Worm (Caenorhabditis elegans) whole organism, young adult: Measurements from ENCODE around the gene M01E10.3.

Source experiments
- B0019.2 ChIP-seq: fragments of 200-800 bp; sonication (Bioruptor generic); conservative IDR thresholded peaks from 2 replicates; pipeline ENCODE4 v1.3.6; 2022; ENCODE audit warnings: missing genetic modification reagents, missing genetic modification characterization, missing compliant biosample characterization
- B0035.1 ChIP-seq: sonication (generic microtip); optimal IDR thresholded peaks from 2 replicates; lab custom pipeline; 2016; ENCODE audit warnings: missing genetic modification characterization, mild to moderate bottlenecking, missing compliant biosample characterization, missing genotype, missing genetic modification reagents
- D2030.7 ChIP-seq: fragments of 200-800 bp; sonication (Bioruptor generic); IDR thresholded peaks from 2 replicates; pipeline ENCODE4 v1.3.6; 2022; ENCODE audit warnings: missing genetic modification reagents, missing genetic modification characterization, missing compliant biosample characterization
- F37B4.10 ChIP-seq: fragments of 200-800 bp; sonication (Bioruptor generic); IDR thresholded peaks from 2 replicates; pipeline ENCODE4 v1.3.6; 2022; ENCODE audit warnings: missing genetic modification characterization, missing compliant biosample characterization
- F52B5.7 ChIP-seq: sonication (generic microtip); optimal IDR thresholded peaks from 2 replicates; lab custom pipeline; 2016; ENCODE audit warnings: mild to moderate bottlenecking, missing genetic modification characterization, missing compliant biosample characterization
- F55B11.4 ChIP-seq: sonication (generic microtip); optimal IDR thresholded peaks from 2 replicates; lab custom pipeline; 2016; ENCODE audit warnings: missing compliant biosample characterization, missing genetic modification characterization, borderline replicate concordance; ENCODE audit not compliant: insufficient read depth
- F57C9.4 ChIP-seq: sonication (generic microtip); optimal IDR thresholded peaks from 2 replicates; lab custom pipeline; 2017; ENCODE audit warnings: mild to moderate bottlenecking, missing genetic modification characterization, missing compliant biosample characterization
- K12H6.12 ChIP-seq: fragments of 200-800 bp; sonication (Bioruptor generic); optimal IDR thresholded peaks from 2 replicates; lab custom pipeline; 2018; ENCODE audit warnings: mild to moderate bottlenecking, missing genetic modification characterization, missing compliant biosample characterization
- Y53F4B.3 ChIP-seq: fragments of 200-800 bp; sonication (Bioruptor generic); IDR thresholded peaks from 2 replicates; pipeline ENCODE4 v1.3.6; 2022; ENCODE audit warnings: missing genetic modification reagents, missing genetic modification characterization, missing compliant biosample characterization
- Y53G8AR.9 ChIP-seq: fragments of 200-800 bp; sonication (Bioruptor generic); conservative IDR thresholded peaks from 2 replicates; pipeline ENCODE4 v1.3.6; 2022; ENCODE audit warnings: missing genetic modification reagents, missing genetic modification characterization, missing compliant biosample characterization
- Y56A3A.18 ChIP-seq: fragments of 200-800 bp; sonication (Bioruptor generic); IDR thresholded peaks from 2 replicates; pipeline ENCODE4 v1.3.6; 2022; ENCODE audit warnings: missing genetic modification reagents, missing genetic modification characterization, missing compliant biosample characterization
- akir-1 ChIP-seq: fragments of 200-800 bp; sonication (Bioruptor generic); optimal IDR thresholded peaks from 2 replicates; lab custom pipeline; 2018; ENCODE audit warnings: mild to moderate bottlenecking, missing genetic modification characterization, moderate library complexity, missing compliant biosample characterization
- ceh-100 ChIP-seq: fragments of 200-800 bp; sonication (Bioruptor generic); IDR thresholded peaks from 2 replicates; pipeline ENCODE4 v1.3.6; 2022; ENCODE audit warnings: missing genetic modification reagents, missing genetic modification characterization, missing compliant biosample characterization
- ceh-58 ChIP-seq: fragments of 200-800 bp; sonication (Bioruptor generic); IDR thresholded peaks from 2 replicates; pipeline ENCODE4 v1.3.6; 2022; ENCODE audit warnings: missing genetic modification characterization, missing compliant biosample characterization
- chd-7 ChIP-seq: sonication (generic microtip); optimal IDR thresholded peaks from 2 replicates; lab custom pipeline; 2016; ENCODE audit warnings: mild to moderate bottlenecking, missing genetic modification characterization, moderate library complexity, missing compliant biosample characterization
- die-1 ChIP-seq: sonication (generic microtip); optimal IDR thresholded peaks from 2 replicates; lab custom pipeline; 2016; ENCODE audit warnings: missing genotype, mild to moderate bottlenecking, missing genetic modification characterization, missing compliant biosample characterization
- dpl-1 ChIP-seq: fragments of 150-350 bp; optimal IDR thresholded peaks from 2 replicates; lab custom pipeline; 2014; ENCODE audit warnings: missing biosample characterization, missing genetic modification reagents, missing genetic modification characterization
- efl-1 ChIP-seq: fragments of 150-350 bp; optimal IDR thresholded peaks from 2 replicates; lab custom pipeline; 2014; ENCODE audit warnings: missing biosample characterization, missing genetic modification reagents, missing genetic modification characterization
- egl-44 ChIP-seq: fragments of 200-800 bp; sonication (Bioruptor generic); IDR thresholded peaks from 2 replicates; pipeline ENCODE4 v1.3.6; 2022; ENCODE audit warnings: missing genetic modification reagents, missing genetic modification characterization, missing compliant biosample characterization
- ekl-4 ChIP-seq: fragments of 200-800 bp; sonication (Bioruptor generic); IDR thresholded peaks from 2 replicates; pipeline ENCODE4 v1.3.6; 2022; ENCODE audit warnings: missing genetic modification reagents, missing genetic modification characterization, missing compliant biosample characterization
- ets-4 ChIP-seq: fragments of 200-800 bp; sonication (Bioruptor generic); optimal IDR thresholded peaks from 2 replicates; lab custom pipeline; 2018; ENCODE audit warnings: mild to moderate bottlenecking, missing genetic modification characterization, missing compliant biosample characterization
- fkh-3 ChIP-seq: sonication (generic microtip); optimal IDR thresholded peaks from 2 replicates; lab custom pipeline; 2016; ENCODE audit warnings: mild to moderate bottlenecking, missing genetic modification characterization, missing compliant biosample characterization
- hlh-26 ChIP-seq: fragments of 200-800 bp; sonication (Bioruptor generic); conservative IDR thresholded peaks from 2 replicates; pipeline ENCODE4 v1.3.6; 2022; ENCODE audit warnings: missing genetic modification reagents, missing genetic modification characterization, missing compliant biosample characterization
- hmg-1.2 ChIP-seq: fragments of 200-800 bp; sonication (Bioruptor generic); IDR thresholded peaks from 2 replicates; pipeline ENCODE4 v1.3.6; 2022; ENCODE audit warnings: missing genetic modification reagents, missing genetic modification characterization, missing compliant biosample characterization
- hrde-1 ChIP-seq: sonication (generic microtip); optimal IDR thresholded peaks from 2 replicates; lab custom pipeline; 2016; ENCODE audit warnings: missing genetic modification characterization, mild to moderate bottlenecking, missing compliant biosample characterization, moderate library complexity, missing genotype, missing genetic modification reagents, borderline replicate concordance
- hsf-1 ChIP-seq: fragments of 200-800 bp; sonication (Bioruptor generic); IDR thresholded peaks from 2 replicates; pipeline ENCODE4 v1.3.6; 2022; ENCODE audit warnings: missing genetic modification reagents, missing genetic modification characterization, missing compliant biosample characterization
- lin-54 ChIP-seq: fragments of 200-800 bp; sonication (Bioruptor generic); optimal IDR thresholded peaks from 2 replicates; lab custom pipeline; 2018; ENCODE audit warnings: mild to moderate bottlenecking, missing genetic modification characterization, missing compliant biosample characterization
- lsl-1 ChIP-seq: fragments of 200-800 bp; sonication (Bioruptor generic); optimal IDR thresholded peaks from 2 replicates; lab custom pipeline; 2018; ENCODE audit warnings: mild to moderate bottlenecking, missing genetic modification characterization, moderate library complexity, missing compliant biosample characterization
- madf-10 ChIP-seq: sonication (generic microtip); optimal IDR thresholded peaks from 2 replicates; lab custom pipeline; 2016; ENCODE audit warnings: mild to moderate bottlenecking, missing genetic modification characterization, missing compliant biosample characterization
- madf-3 ChIP-seq: fragments of 200-800 bp; sonication (Bioruptor generic); IDR thresholded peaks from 2 replicates; pipeline ENCODE4 v1.3.6; 2022; ENCODE audit warnings: missing genetic modification reagents, missing genetic modification characterization, missing compliant biosample characterization
- madf-6 ChIP-seq: fragments of 200-800 bp; sonication (Bioruptor generic); IDR thresholded peaks from 2 replicates; pipeline ENCODE4 v1.3.6; 2022; ENCODE audit warnings: missing genetic modification reagents, missing genetic modification characterization, missing compliant biosample characterization
- madf-8 ChIP-seq: fragments of 200-800 bp; sonication (Bioruptor generic); conservative IDR thresholded peaks from 2 replicates; pipeline ENCODE4 v1.3.6; 2022; ENCODE audit warnings: missing genetic modification reagents, missing genetic modification characterization, missing compliant biosample characterization
- mel-28 ChIP-seq: sonication (generic microtip); optimal IDR thresholded peaks from 2 replicates; lab custom pipeline; 2016; ENCODE audit warnings: borderline replicate concordance, mild to moderate bottlenecking, missing genetic modification characterization, missing compliant biosample characterization
- mes-4 ChIP-seq: sonication (generic microtip); optimal IDR thresholded peaks from 2 replicates; lab custom pipeline; 2016; ENCODE audit warnings: missing genotype, missing genetic modification characterization, missing compliant biosample characterization
- nhr-179 ChIP-seq: sonication (generic microtip); optimal IDR thresholded peaks from 2 replicates; lab custom pipeline; 2016; ENCODE audit warnings: mild to moderate bottlenecking, missing genetic modification characterization, missing compliant biosample characterization
- nhr-80 ChIP-seq: sonication (generic microtip); optimal IDR thresholded peaks from 2 replicates; lab custom pipeline; 2016; ENCODE audit warnings: missing genetic modification characterization, missing compliant biosample characterization
- rcor-1 ChIP-seq: fragments of 200-800 bp; sonication (Bioruptor generic); IDR thresholded peaks from 2 replicates; pipeline ENCODE4 v1.3.6; 2022; ENCODE audit warnings: missing genetic modification reagents, missing genetic modification characterization, missing compliant biosample characterization
- rec-8 ChIP-seq, 2 experiments: sonication (generic microtip); optimal IDR thresholded peaks; 2 replicates each; lab custom pipeline; 2016; ENCODE audit warnings: mild to moderate bottlenecking in 2 of 2, missing genetic modification characterization in 2 of 2, missing genetic modification reagents in 2 of 2, missing genotype in 2 of 2, missing biosample characterization in 1 of 2, missing compliant biosample characterization in 1 of 2, moderate library complexity in 1 of 2
- repo-1 ChIP-seq: sonication (generic microtip); optimal IDR thresholded peaks from 2 replicates; lab custom pipeline; 2017; ENCODE audit warnings: mild to moderate bottlenecking, missing genetic modification characterization, missing compliant biosample characterization
- snpc-1.1 ChIP-seq: sonication (generic microtip); optimal IDR thresholded peaks from 2 replicates; lab custom pipeline; 2017; ENCODE audit warnings: missing genetic modification characterization, mild to moderate bottlenecking, missing compliant biosample characterization, antibody characterized with exemption, moderate library complexity, missing genotype, missing genetic modification reagents; ENCODE audit not compliant: insufficient read depth
- snpc-3.4 ChIP-seq: sonication (generic microtip); optimal IDR thresholded peaks from 2 replicates; lab custom pipeline; 2017; ENCODE audit warnings: missing genetic modification characterization, mild to moderate bottlenecking, missing compliant biosample characterization, antibody characterized with exemption, moderate library complexity, missing genotype, missing genetic modification reagents
- tlf-1 ChIP-seq: fragments of 200-800 bp; sonication (Bioruptor generic); optimal IDR thresholded peaks from 2 replicates; lab custom pipeline; 2018; ENCODE audit warnings: mild to moderate bottlenecking, missing genetic modification characterization, missing compliant biosample characterization
- zim-3 ChIP-seq: sonication (generic microtip); optimal IDR thresholded peaks from 2 replicates; lab custom pipeline; 2017; ENCODE audit warnings: mild to moderate bottlenecking, missing genetic modification characterization, moderate library complexity, missing compliant biosample characterization
- ztf-25 ChIP-seq: fragments of 200-800 bp; sonication (Bioruptor generic); IDR thresholded peaks from 2 replicates; pipeline ENCODE4 v1.3.6; 2022; ENCODE audit warnings: missing genetic modification reagents, missing genetic modification characterization, missing compliant biosample characterization

The M01E10.3 gene

DNA sequence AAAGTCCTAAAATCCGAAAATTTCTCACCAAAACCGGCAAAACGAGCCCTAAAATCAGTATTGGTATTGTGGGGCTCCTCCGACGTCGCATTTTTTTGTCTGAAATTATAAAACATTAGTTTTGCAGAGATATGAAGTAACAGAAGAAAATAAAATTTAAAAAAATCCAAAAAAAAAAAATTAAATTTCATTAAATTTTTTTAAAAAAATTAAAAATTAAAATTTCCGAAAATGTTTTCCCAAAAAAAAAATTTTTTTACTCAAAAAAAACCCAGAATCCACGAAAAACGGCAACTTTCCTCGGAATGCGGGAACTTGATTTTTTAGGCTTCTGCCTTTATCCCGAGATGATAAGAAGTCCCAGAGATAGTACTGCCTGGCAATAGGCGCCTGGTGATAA, 6.1 kb downstream of the M01E10.3 start, which contains the start of gene dpy-1:
dpy-1 (minus strand) TSS at position 101 of the 400 bp plus-strand sequence.
- TF ChIP-seq B0019.2 (GFP tag; lab: Robert Waterston, UW) (no peak), F55B11.4 (no peak), ceh-58 (GFP tag; lab: Robert Waterston, UW) (no peak), chd-7 (tag; lab: Kevin White, UChicago) (no peak), lsl-1 (GFP tag; lab: Kevin White, UChicago) (no peak), Y53F4B.3 (GFP tag; lab: Robert Waterston, UW) (no peak), hsf-1 (GFP tag; lab: Robert Waterston, UW) (no peak), tlf-1 (GFP tag; lab: Kevin White, UChicago) (no peak), madf-3 (GFP tag; lab: Robert Waterston, UW) (no peak), madf-8 (no peak), hlh-26 (GFP tag; lab: Robert Waterston, UW) (no peak), K12H6.12 (tag; lab: Kevin White, UChicago) (no peak), Y56A3A.18 (GFP tag; lab: Robert Waterston, UW) (no peak), F57C9.4 (tag; lab: Kevin White, UChicago) (no peak), mes-4 (tag; lab: Kevin White, UChicago) (no peak), ets-4 (GFP tag; lab: Kevin White, UChicago) (no peak), dpl-1 (GFP tag; lab: Kevin White, UChicago) (no peak)
- TF ChIP-seq, all 124 proteins: peak for 0

- TF ChIP-seq mel-28, result no peak
- TF ChIP-seq egl-44 (GFP tag; lab: Robert Waterston, UW), result peak; percentile 60; the same call in 1 of the 2 replicates
- TF ChIP-seq lin-54, result peak; percentile 57
- TF ChIP-seq hsf-1 (GFP tag; lab: Robert Waterston, UW), result no peak
- TF ChIP-seq D2030.7 (GFP tag; lab: Robert Waterston, UW), result peak; percentile 81
- peak; percentile 35 for TF ChIP-seq repo-1 (tag; lab: Kevin White, UChicago)
- no peak for TF ChIP-seq F57C9.4 (tag; lab: Kevin White, UChicago)
- TF ChIP-seq B0035.1, result no peak
- TF ChIP-seq F37B4.10 (GFP tag; lab: Robert Waterston, UW), result 0 out of 2 replicates have a peak, but pooled peaks have one; percentile 15
- TF ChIP-seq F52B5.7 (tag; lab: Kevin White, UChicago), result no peak
- TF ChIP-seq hmg-1.2, result peak; percentile 72
- peak; percentile 58 for TF ChIP-seq hrde-1
- peak; percentile 39; the same call in 1 of the 2 replicates for TF ChIP-seq Y53G8AR.9 (GFP tag; lab: Robert Waterston, UW)
- TF ChIP-seq nhr-80 (tag; lab: Kevin White, UChicago), result no peak
- peak; percentile 61 for TF ChIP-seq rcor-1 (GFP tag; lab: Robert Waterston, UW)
- TF ChIP-seq nhr-179 (tag; lab: Kevin White, UChicago), result no peak
- no peak for TF ChIP-seq fkh-3
- TF ChIP-seq Y53F4B.3 (GFP tag; lab: Robert Waterston, UW), result peak; percentile 23; the same call in 1 of the 2 replicates
- TF ChIP-seq snpc-3.4 (tag; lab: Kevin White, UChicago), result peak; percentile 68
- peak; percentile 13 for TF ChIP-seq madf-10 (tag; lab: Kevin White, UChicago)
- peak; percentile 71 for TF ChIP-seq Y56A3A.18 (GFP tag; lab: Robert Waterston, UW)
- no peak for TF ChIP-seq hlh-26 (GFP tag; lab: Robert Waterston, UW)
- peak in 1 of 2 experiments; percentile 41 for TF ChIP-seq rec-8 (tag; optimal IDR thresholded peaks at IDR 0.05; lab: Kevin White, UChicago)
- no peak for TF ChIP-seq akir-1 (GFP tag; lab: Kevin White, UChicago)
- TF ChIP-seq zim-3, result peak; percentile 32
- peak; percentile 23 for TF ChIP-seq snpc-1.1
- TF ChIP-seq ceh-100 (GFP tag; lab: Robert Waterston, UW), result peak; percentile 21; the same call in 1 of the 2 replicates
- TF ChIP-seq efl-1 (GFP tag; lab: Kevin White, UChicago), result no peak
- TF ChIP-seq ztf-25 (GFP tag; lab: Robert Waterston, UW), result peak; percentile 69; the same call in 1 of the 2 replicates
- peak; percentile 70 for TF ChIP-seq madf-6
- no peak; the same call in 1 of the 2 replicates for TF ChIP-seq ekl-4 (GFP tag; lab: Robert Waterston, UW)
- TF ChIP-seq die-1, result peak; percentile 68
Observed at ce11 chrIII:2032327-2033093, 21.5 kb downstream of the M01E10.3 start.
